Worm (Caenorhabditis elegans): ENCODE results near the gene ugt-59.

Gene ugt-59

ce11 chrIV:10367740-10368246 lies 7.4 kb downstream of the ugt-59 start, which contains the start of gene pges-2 (continued):
- TF ChIP-seq snu-23 (GFP tag; optimal IDR thresholded peaks at IDR 0.05): peak; percentile 53
- TF ChIP-seq alr-1 (tag; optimal IDR thresholded peaks at IDR 0.05; ENCODE audit: borderline replicate concordance): no peak
- peak; percentile 19 to 44 for TF ChIP-seq lin-35 (GFP tag; optimal IDR thresholded peaks at IDR 0.05)
- TF ChIP-seq C04F5.9 (tag; optimal IDR thresholded peaks at IDR 0.05): no peak
- no peak for TF ChIP-seq mdl-1 (tag; optimal IDR thresholded peaks at IDR 0.05)
- no peak for TF ChIP-seq unc-130 (tag; optimal IDR thresholded peaks at IDR 0.05)
- peak; percentile 19 for TF ChIP-seq swsn-7 (tag; optimal IDR thresholded peaks at IDR 0.05)
- TF ChIP-seq lir-3 (tag; optimal IDR thresholded peaks at IDR 0.05; ENCODE audit: poor library complexity): no peak
- no peak for TF ChIP-seq nhr-11 (tag; optimal IDR thresholded peaks at IDR 0.05)
- no peak for TF ChIP-seq jun-1 (tag; optimal IDR thresholded peaks at IDR 0.05)
- no peak for TF ChIP-seq ces-1 (GFP tag; optimal IDR thresholded peaks at IDR 0.05)
- no peak for TF ChIP-seq lin-14 (GFP tag; optimal IDR thresholded peaks at IDR 0.05)
- no peak for TF ChIP-seq dsc-1 (tag; optimal IDR thresholded peaks at IDR 0.05)
- no peak for TF ChIP-seq tbx-2 (tag; optimal IDR thresholded peaks at IDR 0.05)
- no peak for TF ChIP-seq lin-13 (GFP tag; optimal IDR thresholded peaks at IDR 0.05)
- TF ChIP-seq pqm-1 (tag; optimal IDR thresholded peaks at IDR 0.05): no peak
- no peak for TF ChIP-seq mef-2 (tag; optimal IDR thresholded peaks at IDR 0.05)
- TF ChIP-seq unc-62 (GFP tag; optimal IDR thresholded peaks at IDR 0.05): no peak
- no peak for TF ChIP-seq isw-1 (GFP tag; IDR thresholded peaks at IDR 0.05)
- no peak for TF ChIP-seq sup-37 (GFP tag; optimal IDR thresholded peaks at IDR 0.05)
- TF ChIP-seq fkh-8 (tag; optimal IDR thresholded peaks at IDR 0.05): no peak
- TF ChIP-seq efl-1 (optimal IDR thresholded peaks at IDR 0.05): peak; percentile 40 to 43
- peak; percentile 39 to 90 for TF ChIP-seq efl-1 (GFP tag; optimal IDR thresholded peaks at IDR 0.05 in 1 of 2)
- no peak for TF ChIP-seq fos-1 (tag; optimal IDR thresholded peaks at IDR 0.05)
- no peak for TF ChIP-seq rnt-1 (tag; optimal IDR thresholded peaks at IDR 0.05)
- TF ChIP-seq ceh-63 (GFP tag; optimal IDR thresholded peaks at IDR 0.05): no peak
- TF ChIP-seq lin-15B (tag; optimal IDR thresholded peaks at IDR 0.05): no peak
- TF ChIP-seq F16B12.6 (tag; optimal IDR thresholded peaks at IDR 0.05): no peak
- TF ChIP-seq mep-1 (tag; optimal IDR thresholded peaks at IDR 0.05): peak; percentile 62
- no peak for TF ChIP-seq fkh-4 (tag; optimal IDR thresholded peaks at IDR 0.05; ENCODE audit: borderline replicate concordance)
- TF ChIP-seq zag-1 (tag; optimal IDR thresholded peaks at IDR 0.05): no peak
- no peak for TF ChIP-seq lin-39 (tag; optimal IDR thresholded peaks at IDR 0.05)
- no peak for TF ChIP-seq tlp-1 (tag; optimal IDR thresholded peaks at IDR 0.05)
- TF ChIP-seq nhr-76 (tag; optimal IDR thresholded peaks at IDR 0.05): no peak
- TF ChIP-seq nhr-12 (tag; optimal IDR thresholded peaks at IDR 0.05): no peak
- TF ChIP-seq nhr-28 (tag; optimal IDR thresholded peaks at IDR 0.05): no peak
- peak; percentile 44 for TF ChIP-seq nhr-71 (tag; optimal IDR thresholded peaks at IDR 0.05)
- TF ChIP-seq grh-1 (GFP tag; IDR thresholded peaks at IDR 0.05): no peak
- peak; percentile 40 for TF ChIP-seq blmp-1 (tag; optimal IDR thresholded peaks at IDR 0.05)
- no peak for TF ChIP-seq unc-86 (tag; optimal IDR thresholded peaks at IDR 0.05)
- peak in 1 of 3 experiments; percentile 21 for TF ChIP-seq ceh-82 (tag; optimal IDR thresholded peaks at IDR 0.05)

ce11 chrIV:10368326-10368725 lies 7.9 kb downstream of the ugt-59 start, which contains the start of gene iars-1:
Gene iars-1, plus strand, starts transcription at chrIV:10368601.
- TF ChIP-seq nhr-85 (tag) (no peak), snu-23 (GFP tag; optimal IDR thresholded peaks at IDR 0.05) (no peak), lin-15B (tag; optimal IDR thresholded peaks at IDR 0.05) (no peak), aly-2 (tag; optimal IDR thresholded peaks at IDR 0.05) (no peak), lin-35 (GFP tag; optimal IDR thresholded peaks at IDR 0.05) (no peak), alr-1 (tag; optimal IDR thresholded peaks at IDR 0.05; ENCODE audit: borderline replicate concordance) (no peak), nhr-19 (GFP tag; conservative IDR thresholded peaks at IDR 0.05) (no peak), ama-1 (optimal IDR thresholded peaks at IDR 0.05) (no peak), ces-1 (GFP tag; optimal IDR thresholded peaks at IDR 0.05) (no peak), hlh-4 (tag; optimal IDR thresholded peaks at IDR 0.05) (no peak), fos-1 (tag; optimal IDR thresholded peaks at IDR 0.05) (no peak), nhr-20 (tag; optimal IDR thresholded peaks at IDR 0.05) (no peak), C16A3.4 (tag; optimal IDR thresholded peaks at IDR 0.05) (no peak)
